Worm (Caenorhabditis elegans): ENCODE measurements around the gene lgc-4.

DNA sequence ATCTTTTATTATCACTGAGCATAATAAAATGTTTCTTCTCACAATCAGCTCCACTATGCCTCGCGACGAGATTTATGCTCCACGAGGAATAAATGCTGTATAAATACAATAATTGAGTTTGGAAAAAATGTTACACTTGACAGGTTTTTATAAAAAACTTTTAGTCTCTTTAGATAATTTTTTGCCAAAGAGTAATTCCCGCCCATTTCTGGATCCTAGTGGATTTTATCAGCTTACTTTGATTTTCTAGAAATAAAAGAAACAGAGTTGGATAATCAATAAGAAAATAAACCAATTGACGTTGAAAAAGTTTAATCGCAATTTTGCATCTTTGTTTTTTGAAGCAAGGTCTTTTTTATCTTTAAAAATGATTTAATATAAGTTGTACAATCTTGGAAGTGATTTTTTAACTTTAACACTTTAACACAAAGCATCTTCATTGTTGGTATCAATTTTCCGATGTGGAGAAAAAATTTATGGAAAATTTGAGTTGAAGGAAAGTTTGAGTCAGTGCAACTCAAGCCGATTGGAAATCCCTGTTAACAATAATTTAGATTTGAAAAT is 19.7 kb upstream of the lgc-4 start:
- TF ChIP-seq cog-1 (tag; optimal IDR thresholded peaks at IDR 0.05): no peak
- no peak for TF ChIP-seq ztf-29 (GFP tag; IDR thresholded peaks at IDR 0.05)
- no peak for TF ChIP-seq klf-2 (GFP tag; conservative IDR thresholded peaks at IDR 0.05)
- no peak for TF ChIP-seq med-1 (GFP tag; optimal IDR thresholded peaks at IDR 0.05; ENCODE audit: insufficient read depth)
- no peak for TF ChIP-seq flt-1 (GFP tag; IDR thresholded peaks at IDR 0.05)
- no peak for TF ChIP-seq ref-1 (GFP tag; conservative IDR thresholded peaks at IDR 0.05)
- TF ChIP-seq T22C8.4 (GFP tag; IDR thresholded peaks at IDR 0.05): no peak
- no peak for TF ChIP-seq tab-1 (GFP tag; IDR thresholded peaks at IDR 0.05)
- no peak for TF ChIP-seq ztf-23 (GFP tag; IDR thresholded peaks at IDR 0.05)

Data from whole organism, midembryonic.